Worm (Caenorhabditis elegans): Measurements from ENCODE around the gene W10G11.2.

Gene W10G11.2

ce11 chrII:3518961-3519544, 42.4 kb downstream of the W10G11.2 start, which contains the start of gene clec-126 (continued):
- TF ChIP-seq nhr-28 (tag; optimal IDR thresholded peaks at IDR 0.05) (no peak), mab-9 (GFP tag; IDR thresholded peaks at IDR 0.05) (no peak), lin-35 (GFP tag; optimal IDR thresholded peaks at IDR 0.05) (peak; percentile 30 to 76)

- TF ChIP-seq fkh-10 (GFP tag; optimal IDR thresholded peaks at IDR 0.05) (no peak), aha-1 (tag; optimal IDR thresholded peaks at IDR 0.05) (no peak)
Measured at ce11 chrII:3516175-3516574, 45.3 kb downstream of the W10G11.2 start.

ce11 chrII:3515384-3516053, 45.9 kb downstream of the W10G11.2 start, which contains the start of the genes Y49F6B.14 and clec-125:
Gene Y49F6B.14, minus strand, starts transcription at chrII:3515484.
Gene clec-125, plus strand, starts transcription at chrII:3516003.
- no peak for TF ChIP-seq nhr-77 (tag; optimal IDR thresholded peaks at IDR 0.05)
- TF ChIP-seq grh-1 (GFP tag; IDR thresholded peaks at IDR 0.05) = no peak
- TF ChIP-seq ama-1 (optimal IDR thresholded peaks at IDR 0.05) = no peak
- no peak for TF ChIP-seq C04F5.9 (tag; optimal IDR thresholded peaks at IDR 0.05)
- TF ChIP-seq ets-5 (GFP tag; IDR thresholded peaks at IDR 0.05) = no peak
- no peak for TF ChIP-seq jun-1 (tag; optimal IDR thresholded peaks at IDR 0.05)
- no peak for TF ChIP-seq nhr-84 (tag; optimal IDR thresholded peaks at IDR 0.05)
- TF ChIP-seq dsc-1 (tag; optimal IDR thresholded peaks at IDR 0.05) = no peak
- no peak for TF ChIP-seq egl-27 (tag; optimal IDR thresholded peaks at IDR 0.05)
- no peak for TF ChIP-seq mep-1 (tag; optimal IDR thresholded peaks at IDR 0.05)
- no peak for TF ChIP-seq aly-2 (tag; optimal IDR thresholded peaks at IDR 0.05)
- TF ChIP-seq ceh-82 (tag; optimal IDR thresholded peaks at IDR 0.05) = no peak
- no peak for TF ChIP-seq nhr-11 (tag; optimal IDR thresholded peaks at IDR 0.05)
- no peak for TF ChIP-seq ceh-8 (GFP tag; optimal IDR thresholded peaks at IDR 0.05)
- no peak for TF ChIP-seq tbx-2 (tag; optimal IDR thresholded peaks at IDR 0.05)
- TF ChIP-seq blmp-1 (tag; optimal IDR thresholded peaks at IDR 0.05) = no peak
- no peak for TF ChIP-seq elt-2 (tag; optimal IDR thresholded peaks at IDR 0.05)
- TF ChIP-seq lin-35 (GFP tag; optimal IDR thresholded peaks at IDR 0.05) = no peak
- no peak for TF ChIP-seq ztf-11 (tag; optimal IDR thresholded peaks at IDR 0.05)

- TF ChIP-seq mab-9 (GFP tag; IDR thresholded peaks at IDR 0.05) (no peak), unc-30 (tag; optimal IDR thresholded peaks at IDR 0.05) (no peak), xbp-1 (tag; optimal IDR thresholded peaks at IDR 0.05) (no peak), hlh-4 (tag; optimal IDR thresholded peaks at IDR 0.05) (peak; percentile 55), aha-1 (tag; optimal IDR thresholded peaks at IDR 0.05) (no peak)
Measured at ce11 chrII:3514631-3515030, 46.8 kb downstream of the W10G11.2 start, which contains the start of gene srz-5. Gene srz-5, minus strand, starts transcription at chrII:3514731.

ce11 chrII:3512240-3512639, 49.2 kb downstream of the W10G11.2 start, which contains the start of gene Y49F6B.19:
Gene Y49F6B.19, minus strand, starts transcription at chrII:3512340.
- no peak for TF ChIP-seq fos-1 (tag; optimal IDR thresholded peaks at IDR 0.05)
- TF ChIP-seq mep-1 (tag; optimal IDR thresholded peaks at IDR 0.05) = no peak
- no peak for TF ChIP-seq fkh-8 (tag; optimal IDR thresholded peaks at IDR 0.05)
- TF ChIP-seq ceh-82 (tag; optimal IDR thresholded peaks at IDR 0.05) = no peak
- no peak for TF ChIP-seq blmp-1 (tag; optimal IDR thresholded peaks at IDR 0.05)
- no peak for TF ChIP-seq elt-3 (tag; optimal IDR thresholded peaks at IDR 0.05)
- no peak for TF ChIP-seq nhr-28 (tag; optimal IDR thresholded peaks at IDR 0.05)
- TF ChIP-seq swsn-7 (tag; optimal IDR thresholded peaks at IDR 0.05) = no peak

Measured in whole organism, L1 larva.